Fruit fly (Drosophila melanogaster) whole organism, embryonic: ENCODE data around the gene Tbca.
A peak's percentile ranks its signal among the peaks of the same experiment; 100 is the strongest.

Source experiments
- B-H1 ChIP-seq: fragments of 200-800 bp; sonication (Bioruptor generic); IDR thresholded peaks from 3 replicates; pipeline ENCODE4 v1.3.6; 2022; ENCODE audit warnings: missing biosample characterization, missing genetic modification characterization
- CG1024 ChIP-seq: fragments of 200-800 bp; sonication (Bioruptor generic); IDR thresholded peaks from 2 replicates; pipeline ENCODE4 v1.3.6; 2022; ENCODE audit warnings: missing biosample characterization, missing genetic modification characterization
- CG10979 ChIP-seq: fragments of 200-800 bp; sonication (Bioruptor generic); optimal IDR thresholded peaks from 2 replicates; lab custom pipeline; 2018; ENCODE audit warnings: missing biosample characterization, mild to moderate bottlenecking, missing genetic modification characterization, moderate library complexity
- CG11695 ChIP-seq: fragments of 200-800 bp; sonication (Bioruptor generic); IDR thresholded peaks from 3 replicates; pipeline ENCODE4 v1.3.6; 2022; ENCODE audit warnings: missing biosample characterization, missing genetic modification characterization
- CG12219 ChIP-seq: fragments of 200-800 bp; sonication (Bioruptor generic); optimal IDR thresholded peaks from 3 replicates; lab custom pipeline; 2018; ENCODE audit warnings: missing biosample characterization, mild to moderate bottlenecking, missing genetic modification characterization
- CG12391 ChIP-seq: fragments of 200-800 bp; sonication (Bioruptor generic); optimal IDR thresholded peaks from 3 replicates; lab custom pipeline; 2018; ENCODE audit warnings: missing biosample characterization, mild to moderate bottlenecking, missing genetic modification characterization, moderate library complexity
- CG12744 ChIP-seq: fragments of 200-800 bp; sonication (Bioruptor generic); optimal IDR thresholded peaks from 2 replicates; lab custom pipeline; 2016; ENCODE audit warnings: missing biosample characterization, missing genetic modification characterization
- CG14014 ChIP-seq: fragments of 200-800 bp; sonication (Bioruptor generic); IDR thresholded peaks from 2 replicates; pipeline ENCODE4 v1.3.6; 2022; ENCODE audit warnings: missing biosample characterization, missing genetic modification characterization
- CG14667 ChIP-seq: fragments of 200-800 bp; sonication (Bioruptor generic); IDR thresholded peaks from 2 replicates; pipeline ENCODE4 v1.3.6; 2022; ENCODE audit warnings: missing biosample characterization, missing genetic modification characterization
- CG16815 ChIP-seq: fragments of 200-800 bp; sonication (Bioruptor generic); optimal IDR thresholded peaks from 3 replicates; lab custom pipeline; 2017; ENCODE audit warnings: missing biosample characterization, mild to moderate bottlenecking, missing genetic modification characterization
- CG17328 ChIP-seq: fragments of 200-800 bp; sonication (Bioruptor generic); IDR thresholded peaks from 2 replicates; pipeline ENCODE4 v1.3.6; 2022; ENCODE audit warnings: missing biosample characterization, missing genetic modification characterization
- CG17802 ChIP-seq: fragments of 200-800 bp; sonication (Bioruptor generic); optimal IDR thresholded peaks from 2 replicates; lab custom pipeline; 2018; ENCODE audit warnings: missing biosample characterization, mild to moderate bottlenecking, missing genetic modification characterization, moderate library complexity
- CG17829 ChIP-seq: fragments of 200-800 bp; optimal IDR thresholded peaks from 2 replicates; lab custom pipeline; 2019; ENCODE audit warnings: missing biosample characterization, mild to moderate bottlenecking, missing genetic modification characterization, moderate library complexity
- CG18262 ChIP-seq: fragments of 200-800 bp; optimal IDR thresholded peaks from 3 replicates; lab custom pipeline; 2019; ENCODE audit warnings: missing biosample characterization, mild to moderate bottlenecking, missing genetic modification characterization, moderate library complexity
- CG2116 ChIP-seq: fragments of 200-800 bp; sonication (Bioruptor generic); optimal IDR thresholded peaks from 3 replicates; lab custom pipeline; 2018; ENCODE audit warnings: missing biosample characterization, mild to moderate bottlenecking, missing genetic modification characterization
- CG2202 ChIP-seq: fragments of 200-800 bp; sonication (Bioruptor generic); optimal IDR thresholded peaks from 2 replicates; lab custom pipeline; 2018; ENCODE audit warnings: missing biosample characterization, mild to moderate bottlenecking, missing genetic modification characterization
- CG32532 ChIP-seq: fragments of 200-800 bp; sonication (Bioruptor generic); IDR thresholded peaks from 2 replicates; pipeline ENCODE4 v1.3.6; 2022; ENCODE audit warnings: missing biosample characterization, missing genetic modification characterization
- CG3407 ChIP-seq: fragments of 200-800 bp; sonication (Bioruptor generic); optimal IDR thresholded peaks from 2 replicates; lab custom pipeline; 2018; ENCODE audit warnings: missing biosample characterization, mild to moderate bottlenecking, missing genetic modification characterization
- CG34376 ChIP-seq: fragments of 200-800 bp; sonication (Bioruptor generic); optimal IDR thresholded peaks from 2 replicates; lab custom pipeline; 2018; ENCODE audit warnings: missing biosample characterization, mild to moderate bottlenecking, missing genetic modification characterization
- CG4404 ChIP-seq: fragments of 200-800 bp; sonication (Bioruptor generic); IDR thresholded peaks from 2 replicates; pipeline ENCODE4 v1.3.6; 2022; ENCODE audit warnings: missing biosample characterization, missing genetic modification characterization
- CG6272 ChIP-seq: fragments of 200-800 bp; sonication (Bioruptor generic); IDR thresholded peaks from 2 replicates; pipeline ENCODE4 v1.3.6; 2022; ENCODE audit warnings: missing biosample characterization, missing genetic modification characterization
- CG6654 ChIP-seq: fragments of 200-800 bp; sonication (Bioruptor generic); optimal IDR thresholded peaks from 2 replicates; lab custom pipeline; 2017; ENCODE audit warnings: missing biosample characterization, mild to moderate bottlenecking, missing genetic modification characterization
- CG6854 ChIP-seq: fragments of 200-800 bp; sonication (Bioruptor generic); optimal IDR thresholded peaks from 3 replicates; lab custom pipeline; 2017; ENCODE audit warnings: missing biosample characterization, mild to moderate bottlenecking, missing genetic modification characterization
- CG7271 ChIP-seq: fragments of 200-800 bp; sonication (Bioruptor generic); optimal IDR thresholded peaks from 2 replicates; lab custom pipeline; 2018; ENCODE audit warnings: missing biosample characterization, mild to moderate bottlenecking, missing genetic modification characterization, moderate library complexity
- CG8290 ChIP-seq, 3 experiments: fragments of 200-800 bp; sonication (Bioruptor generic); optimal IDR thresholded peaks; 2 replicates each; lab custom pipeline; 2016 to 2019; ENCODE audit warnings: missing biosample characterization in 3 of 3, missing genetic modification characterization in 3 of 3, mild to moderate bottlenecking in 2 of 3, moderate library complexity in 1 of 3
- CG9817 ChIP-seq: fragments of 200-800 bp; sonication (Bioruptor generic); optimal IDR thresholded peaks from 2 replicates; lab custom pipeline; 2018; ENCODE audit warnings: missing biosample characterization, mild to moderate bottlenecking, missing genetic modification characterization, moderate library complexity
- Dad ChIP-seq: fragments of 200-800 bp; sonication (Bioruptor generic); optimal IDR thresholded peaks from 3 replicates; lab custom pipeline; 2016; ENCODE audit warnings: missing biosample characterization, missing genetic modification characterization
- Fer3 ChIP-seq: fragments of 200-800 bp; sonication (Bioruptor generic); optimal IDR thresholded peaks from 2 replicates; lab custom pipeline; 2018; ENCODE audit warnings: missing biosample characterization, mild to moderate bottlenecking, missing genetic modification characterization, moderate library complexity
- Lim3 ChIP-seq: fragments of 200-800 bp; sonication (Bioruptor generic); IDR thresholded peaks from 2 replicates; pipeline ENCODE4 v1.3.6; 2022; ENCODE audit warnings: missing biosample characterization, missing genetic modification characterization
- MESR4 ChIP-seq: fragments of 200-800 bp; sonication (Bioruptor generic); optimal IDR thresholded peaks from 2 replicates; lab custom pipeline; 2018; ENCODE audit warnings: missing biosample characterization, mild to moderate bottlenecking, missing genetic modification characterization, moderate library complexity
- Mrtf ChIP-seq: fragments of 200-800 bp; sonication (Bioruptor generic); IDR thresholded peaks from 3 replicates; pipeline ENCODE4 v1.3.6; 2022; ENCODE audit warnings: missing biosample characterization, missing genetic modification characterization
- Nf-YC ChIP-seq: fragments of 200-800 bp; optimal IDR thresholded peaks from 3 replicates; lab custom pipeline; 2019; ENCODE audit warnings: missing biosample characterization, mild to moderate bottlenecking, missing genetic modification characterization, moderate library complexity
- Ptx1 ChIP-seq: fragments of 200-800 bp; sonication (Bioruptor generic); IDR thresholded peaks from 2 replicates; pipeline ENCODE4 v1.3.6; 2022; ENCODE audit warnings: missing biosample characterization, missing genetic modification characterization
- Rx ChIP-seq: fragments of 200-800 bp; sonication (Bioruptor generic); IDR thresholded peaks from 2 replicates; pipeline ENCODE4 v1.3.6; 2022; ENCODE audit warnings: missing biosample characterization, missing genetic modification characterization
- bcd ChIP-seq: fragments of 200-800 bp; sonication (Bioruptor generic); optimal IDR thresholded peaks from 2 replicates; lab custom pipeline; 2017; ENCODE audit warnings: missing biosample characterization, mild to moderate bottlenecking, missing genetic modification characterization
- cas ChIP-seq: fragments of 200-800 bp; sonication (Bioruptor generic); IDR thresholded peaks from 2 replicates; pipeline ENCODE4 v1.3.6; 2022; ENCODE audit warnings: missing biosample characterization, missing genetic modification characterization
- danr ChIP-seq: fragments of 200-800 bp; sonication (Bioruptor generic); IDR thresholded peaks from 2 replicates; pipeline ENCODE4 v1.3.6; 2022; ENCODE audit warnings: missing biosample characterization, missing genetic modification characterization
- dmrt11E ChIP-seq: fragments of 200-800 bp; sonication (Bioruptor generic); optimal IDR thresholded peaks from 3 replicates; lab custom pipeline; 2018; ENCODE audit warnings: missing biosample characterization, mild to moderate bottlenecking, missing genetic modification characterization, moderate library complexity
- gem ChIP-seq: fragments of 200-800 bp; sonication (Bioruptor generic); optimal IDR thresholded peaks from 2 replicates; lab custom pipeline; 2019; ENCODE audit warnings: missing biosample characterization, mild to moderate bottlenecking, missing genetic modification characterization, moderate library complexity
- grn ChIP-seq: fragments of 200-800 bp; sonication (Bioruptor generic); optimal IDR thresholded peaks from 3 replicates; lab custom pipeline; 2017; ENCODE audit warnings: missing biosample characterization, missing genetic modification characterization
- inv ChIP-seq: fragments of 200-800 bp; sonication (Bioruptor generic); IDR thresholded peaks from 2 replicates; pipeline ENCODE4 v1.3.6; 2022; ENCODE audit warnings: missing biosample characterization, missing genetic modification characterization; ENCODE audit not compliant: partially characterized antibody
- jumu ChIP-seq: fragments of 200-800 bp; sonication (Bioruptor generic); optimal IDR thresholded peaks from 3 replicates; lab custom pipeline; 2016; ENCODE audit warnings: missing biosample characterization, missing genetic modification characterization
- mld ChIP-seq: fragments of 200-800 bp; sonication (Bioruptor generic); IDR thresholded peaks from 3 replicates; pipeline ENCODE4 v1.3.6; 2022; ENCODE audit warnings: missing biosample characterization, missing genetic modification characterization; ENCODE audit not compliant: partially characterized antibody
- phol ChIP-seq: fragments of 200-800 bp; sonication (Bioruptor generic); optimal IDR thresholded peaks from 3 replicates; lab custom pipeline; 2018; ENCODE audit warnings: missing biosample characterization, mild to moderate bottlenecking, missing genetic modification characterization, moderate library complexity
- schlank ChIP-seq: fragments of 200-800 bp; sonication (Bioruptor generic); optimal IDR thresholded peaks from 2 replicates; lab custom pipeline; 2018; ENCODE audit warnings: missing biosample characterization, mild to moderate bottlenecking, missing genetic modification characterization
- slp2 ChIP-seq: fragments of 200-800 bp; sonication (Bioruptor generic); optimal IDR thresholded peaks from 2 replicates; lab custom pipeline; 2016; ENCODE audit warnings: missing biosample characterization, missing genetic modification characterization
- tin ChIP-seq: fragments of 200-800 bp; sonication (Bioruptor generic); optimal IDR thresholded peaks from 3 replicates; lab custom pipeline; 2016; ENCODE audit warnings: missing biosample characterization, missing genetic modification characterization
- tx ChIP-seq: fragments of 200-800 bp; sonication (Bioruptor generic); optimal IDR thresholded peaks from 2 replicates; lab custom pipeline; 2016; ENCODE audit warnings: missing biosample characterization, missing genetic modification characterization
- zen2 ChIP-seq: fragments of 200-800 bp; sonication (Bioruptor generic); IDR thresholded peaks from 3 replicates; pipeline ENCODE4 v1.3.6; 2022; ENCODE audit warnings: missing biosample characterization, missing genetic modification characterization; ENCODE audit not compliant: partially characterized antibody

The Tbca gene

dm6 chr3R:31706142-31706894 is 37.0 kb upstream of the Tbca start (continued):
- TF ChIP-seq cas (GFP tag; lab: Robert Waterston, UW) (no peak), CG17829 (peak; percentile 77), CG12391 (tag; lab: Kevin White, UChicago) (peak; percentile 8), CG14667 (GFP tag; lab: Robert Waterston, UW) (no peak), phol (tag; lab: Kevin White, UChicago) (peak; percentile 46), CG34376 (GFP tag; lab: Kevin White, UChicago) (no peak), tin (GFP tag; lab: Kevin White, UChicago) (peak; percentile 54), zen2 (GFP tag; lab: Robert Waterston, UW) (no peak), MESR4 (no peak), CG17802 (tag; lab: Kevin White, UChicago) (no peak), CG3407 (GFP tag; lab: Kevin White, UChicago) (no peak), CG7271 (tag; lab: Kevin White, UChicago) (no peak), CG12219 (GFP tag; lab: Kevin White, UChicago) (no peak), CG16815 (GFP tag; lab: Kevin White, UChicago) (peak; percentile 48), CG6854 (GFP tag; lab: Kevin White, UChicago) (no peak), CG8290 (GFP tag; optimal IDR thresholded peaks at IDR 0.05; lab: Kevin White, UChicago) (no peak), CG8290 (tag; optimal IDR thresholded peaks at IDR 0.05; lab: Kevin White, UChicago) (no peak), Lim3 (no peak), danr (GFP tag; lab: Robert Waterston, UW) (no peak), grn (GFP tag; lab: Kevin White, UChicago) (no peak), Mrtf (GFP tag; lab: Robert Waterston, UW) (no peak), schlank (tag; lab: Kevin White, UChicago) (no peak), inv (no peak), Rx (GFP tag; lab: Robert Waterston, UW) (peak; percentile 50; the same call in 1 of the 2 replicates), Dad (GFP tag; lab: Kevin White, UChicago) (no peak), bcd (GFP tag; lab: Kevin White, UChicago) (no peak), CG14014 (GFP tag; lab: Robert Waterston, UW) (no peak), jumu (GFP tag; lab: Kevin White, UChicago) (no peak), CG10979 (tag; lab: Kevin White, UChicago) (peak; percentile 74), CG6272 (peak; percentile 32; the same call in 1 of the 2 replicates), CG32532 (GFP tag; lab: Robert Waterston, UW) (no peak), CG17328 (0 out of 2 replicates have a peak, but pooled peaks have one; percentile 21), mld (GFP tag; lab: Robert Waterston, UW) (no peak), Ptx1 (peak; percentile 45; the same call in 1 of the 2 replicates), CG1024 (GFP tag; lab: Robert Waterston, UW) (no peak), CG4404 (GFP tag; lab: Robert Waterston, UW) (peak; percentile 52; the same call in 1 of the 2 replicates), gem (tag; lab: Kevin White, UChicago) (peak; percentile 23), CG6654 (GFP tag; lab: Kevin White, UChicago) (no peak), CG18262 (tag; lab: Kevin White, UChicago) (peak; percentile 75), dmrt11E (peak; percentile 80), CG11695 (GFP tag; lab: Robert Waterston, UW) (0 out of 3 replicates have a peak, but pooled peaks have one; percentile 24), CG9817 (tag; lab: Kevin White, UChicago) (no peak), CG2202 (tag; lab: Kevin White, UChicago) (no peak), slp2 (GFP tag; lab: Kevin White, UChicago) (no peak), Nf-YC (tag; lab: Kevin White, UChicago) (no peak), CG2116 (GFP tag; lab: Kevin White, UChicago) (no peak), Fer3 (tag; lab: Kevin White, UChicago) (no peak), tx (no peak), CG12744 (GFP tag; lab: Kevin White, UChicago) (no peak), B-H1 (GFP tag; lab: Robert Waterston, UW) (no peak)
